Worm (Caenorhabditis elegans) whole organism, L1 larva: ENCODE results near the gene T21B4.3.

Experiments used
- C04F5.9 ChIP-seq: sonication (generic microtip); optimal IDR thresholded peaks from 2 replicates; lab custom pipeline; 2016; ENCODE audit warnings: missing genetic modification characterization, missing compliant biosample characterization
- C16A3.4 ChIP-seq: fragments of 150-350 bp; optimal IDR thresholded peaks from 2 replicates; lab custom pipeline; 2014; ENCODE audit warnings: missing biosample characterization, missing genetic modification characterization
- C34B4.2 ChIP-seq: sonication (generic microtip); optimal IDR thresholded peaks from 2 replicates; lab custom pipeline; 2017; ENCODE audit warnings: mild to moderate bottlenecking, missing genetic modification characterization, missing compliant biosample characterization
- aha-1 ChIP-seq: fragments of 150-350 bp; optimal IDR thresholded peaks from 2 replicates; lab custom pipeline; 2014; ENCODE audit warnings: missing biosample characterization, missing genetic modification characterization
- ama-1 ChIP-seq: fragments of 150-350 bp; optimal IDR thresholded peaks from 2 replicates; lab custom pipeline; 2014
- blmp-1 ChIP-seq: fragments of 150-350 bp; optimal IDR thresholded peaks from 2 replicates; lab custom pipeline; 2014; ENCODE audit warnings: missing biosample characterization, missing genetic modification characterization
- ceh-8 ChIP-seq: fragments of 200-800 bp; sonication (Bioruptor generic); optimal IDR thresholded peaks from 2 replicates; lab custom pipeline; 2018; ENCODE audit warnings: mild to moderate bottlenecking, missing genetic modification characterization, moderate library complexity, missing compliant biosample characterization
- ceh-90 ChIP-seq: sonication (generic microtip); optimal IDR thresholded peaks from 2 replicates; lab custom pipeline; 2016; ENCODE audit warnings: missing genetic modification characterization, missing compliant biosample characterization
- dsc-1 ChIP-seq: sonication (generic microtip); optimal IDR thresholded peaks from 2 replicates; lab custom pipeline; 2016; ENCODE audit warnings: mild to moderate bottlenecking, missing genetic modification characterization, missing compliant biosample characterization
- efl-1 ChIP-seq, 4 experiments: fragments of 150-350 bp; optimal IDR thresholded peaks in 3 of 4; peaks in 1 of 4; 1 replicate in 1 of 4; 2 replicates in 3 of 4; lab custom pipeline; 2014; ENCODE audit warnings: missing biosample characterization in 2 of 4, missing genetic modification characterization in 2 of 4, missing genetic modification reagents in 2 of 4
- egl-13 ChIP-seq: sonication (generic microtip); optimal IDR thresholded peaks from 2 replicates; lab custom pipeline; 2016; ENCODE audit warnings: missing genotype, missing genetic modification reagents, missing genetic modification characterization, missing compliant biosample characterization
- elt-2 ChIP-seq: sonication (generic microtip); optimal IDR thresholded peaks from 2 replicates; lab custom pipeline; 2016; ENCODE audit warnings: missing genetic modification characterization, mild to moderate bottlenecking, inconsistent platforms, missing compliant biosample characterization, missing genetic modification reagents
- elt-3 ChIP-seq, 6 experiments: fragments of 150-350 bp in 1 of 6; sonication (generic microtip); optimal IDR thresholded peaks; 2 replicates each; lab custom pipeline; 2017 to 2018; ENCODE audit warnings: missing biosample characterization in 6 of 6, missing genetic modification characterization in 6 of 6, inconsistent platforms in 1 of 6
- fkh-4 ChIP-seq: sonication (generic microtip); optimal IDR thresholded peaks from 2 replicates; lab custom pipeline; 2016; ENCODE audit warnings: missing compliant biosample characterization, missing genetic modification characterization, borderline replicate concordance
- hpl-2 ChIP-seq: fragments of 150-350 bp; optimal IDR thresholded peaks from 2 replicates; lab custom pipeline; 2014; ENCODE audit warnings: missing biosample characterization, missing genetic modification reagents, missing genetic modification characterization
- lin-14 ChIP-seq: fragments of 200-800 bp; sonication (Bioruptor generic); optimal IDR thresholded peaks from 2 replicates; lab custom pipeline; 2018; ENCODE audit warnings: mild to moderate bottlenecking, missing genetic modification characterization, moderate library complexity, missing compliant biosample characterization
- lin-35 ChIP-seq, 2 experiments: fragments of 150-350 bp; optimal IDR thresholded peaks; 2 replicates each; lab custom pipeline; 2014; ENCODE audit warnings: missing biosample characterization in 2 of 2, missing genetic modification characterization in 2 of 2, missing genetic modification reagents in 2 of 2
- nhr-12 ChIP-seq: sonication (generic microtip); optimal IDR thresholded peaks from 2 replicates; lab custom pipeline; 2017; ENCODE audit warnings: missing biosample characterization, missing genetic modification characterization
- nhr-19 ChIP-seq: fragments of 200-800 bp; sonication (Bioruptor generic); conservative IDR thresholded peaks from 2 replicates; pipeline ENCODE4 v1.3.6; 2022; ENCODE audit warnings: missing genetic modification characterization, missing compliant biosample characterization
- nhr-237 ChIP-seq: fragments of 150-350 bp; optimal IDR thresholded peaks from 2 replicates; lab custom pipeline; 2014; ENCODE audit warnings: missing biosample characterization, missing genetic modification characterization
- nhr-47 ChIP-seq: sonication (generic microtip); optimal IDR thresholded peaks from 2 replicates; lab custom pipeline; 2016; ENCODE audit warnings: mild to moderate bottlenecking, missing genetic modification characterization, moderate library complexity, missing compliant biosample characterization
- nhr-71 ChIP-seq: sonication (generic microtip); optimal IDR thresholded peaks from 2 replicates; lab custom pipeline; 2016; ENCODE audit warnings: mild to moderate bottlenecking, missing genetic modification characterization, moderate library complexity, missing compliant biosample characterization
- nhr-90 ChIP-seq: sonication (generic microtip); optimal IDR thresholded peaks from 2 replicates; lab custom pipeline; 2016; ENCODE audit warnings: mild to moderate bottlenecking, missing genetic modification characterization, missing compliant biosample characterization; ENCODE audit not compliant: poor library complexity
- pax-3 ChIP-seq: fragments of 200-800 bp; sonication (Bioruptor generic); optimal IDR thresholded peaks from 2 replicates; lab custom pipeline; 2018; ENCODE audit warnings: mild to moderate bottlenecking, missing genetic modification characterization, moderate library complexity, missing compliant biosample characterization
- rnt-1 ChIP-seq: sonication (generic microtip); optimal IDR thresholded peaks from 2 replicates; lab custom pipeline; 2016; ENCODE audit warnings: mild to moderate bottlenecking, missing genetic modification characterization, moderate library complexity, missing compliant biosample characterization
- skn-1 ChIP-seq: fragments of 150-350 bp; optimal IDR thresholded peaks from 2 replicates; lab custom pipeline; 2014; ENCODE audit warnings: missing biosample characterization, missing genetic modification characterization
- snu-23 ChIP-seq: sonication (generic microtip); optimal IDR thresholded peaks from 2 replicates; lab custom pipeline; 2016; ENCODE audit warnings: missing genetic modification characterization, missing compliant biosample characterization
- tlp-1 ChIP-seq: fragments of 150-350 bp; optimal IDR thresholded peaks from 2 replicates; lab custom pipeline; 2014; ENCODE audit warnings: missing biosample characterization, missing genetic modification characterization
- unc-130 ChIP-seq: fragments of 150-350 bp; optimal IDR thresholded peaks from 2 replicates; lab custom pipeline; 2017; ENCODE audit warnings: missing biosample characterization, missing genetic modification characterization, inconsistent platforms
- unc-86 ChIP-seq: sonication (generic microtip); optimal IDR thresholded peaks from 2 replicates; lab custom pipeline; 2016; ENCODE audit warnings: missing genetic modification characterization, missing compliant biosample characterization
- ztf-11 ChIP-seq, 2 experiments: sonication (generic microtip); optimal IDR thresholded peaks; 2 replicates each; lab custom pipeline; 2016 to 2017; ENCODE audit warnings: missing genetic modification characterization in 2 of 2, missing biosample characterization in 1 of 2, missing compliant biosample characterization in 1 of 2

The T21B4.3 gene

ce11 chrII:12496981-12497380 lies at the start of gene T21B4.3:
TSS of gene T21B4.3 (minus strand) at chrII:12497081.
- TF ChIP-seq aha-1 (tag; lab: Kevin White, UChicago) (no peak), egl-13 (no peak), elt-2 (tag; lab: Kevin White, UChicago) (no peak), unc-130 (tag; lab: Kevin White, UChicago) (no peak), nhr-237 (tag; lab: Kevin White, UChicago) (no peak), ztf-11 (tag; optimal IDR thresholded peaks at IDR 0.05; lab: Kevin White, UChicago) (no peak), skn-1 (tag; lab: Kevin White, UChicago) (no peak), lin-14 (GFP tag; lab: Kevin White, UChicago) (no peak), blmp-1 (tag; lab: Kevin White, UChicago) (no peak), unc-86 (tag; lab: Kevin White, UChicago) (no peak), ceh-90 (tag; lab: Kevin White, UChicago) (no peak), lin-35 (GFP tag; optimal IDR thresholded peaks at IDR 0.05; lab: Kevin White, UChicago) (no peak), ama-1 (lab: Kevin White, UChicago) (no peak), hpl-2 (GFP tag; lab: Kevin White, UChicago) (no peak), C04F5.9 (tag; lab: Kevin White, UChicago) (no peak), pax-3 (tag; lab: Kevin White, UChicago) (no peak)

DNA sequence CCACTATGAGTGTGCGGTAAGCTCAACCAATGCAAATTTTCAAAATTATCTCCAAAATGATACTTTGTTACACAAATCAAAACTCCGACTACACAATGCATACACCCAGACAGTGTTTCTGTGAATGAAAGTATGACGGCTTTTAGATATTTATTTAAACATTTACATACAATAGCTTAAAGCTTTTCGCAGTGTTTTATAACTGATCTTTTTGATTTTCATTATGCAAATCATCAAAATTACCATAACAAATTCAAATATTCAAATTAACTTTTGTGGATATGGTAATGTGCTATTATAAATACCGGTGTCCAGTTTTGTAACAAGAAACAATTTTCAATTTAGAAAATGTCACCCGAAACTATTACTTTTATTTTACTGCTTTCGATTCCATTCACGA lies 49.5 kb upstream of the T21B4.3 start, which contains the start of the genes F49C5.5 and F49C5.10:
Gene F49C5.5 (minus strand): TSS at position 101 of the 400 bp plus-strand sequence.
Gene F49C5.10 (plus strand): TSS at position 344 of the 400 bp plus-strand sequence.
- TF ChIP-seq skn-1 (tag; lab: Kevin White, UChicago) = no peak

- TF ChIP-seq ceh-8 (GFP tag; lab: Kevin White, UChicago) (no peak), C16A3.4 (tag; lab: Kevin White, UChicago) (no peak), dsc-1 (no peak)
Measured at ce11 chrII:12544533-12544932, 47.7 kb upstream of the T21B4.3 start, which contains the start of gene F49C5.9. TSS of gene F49C5.9 (minus strand) at chrII:12544633.

DNA sequence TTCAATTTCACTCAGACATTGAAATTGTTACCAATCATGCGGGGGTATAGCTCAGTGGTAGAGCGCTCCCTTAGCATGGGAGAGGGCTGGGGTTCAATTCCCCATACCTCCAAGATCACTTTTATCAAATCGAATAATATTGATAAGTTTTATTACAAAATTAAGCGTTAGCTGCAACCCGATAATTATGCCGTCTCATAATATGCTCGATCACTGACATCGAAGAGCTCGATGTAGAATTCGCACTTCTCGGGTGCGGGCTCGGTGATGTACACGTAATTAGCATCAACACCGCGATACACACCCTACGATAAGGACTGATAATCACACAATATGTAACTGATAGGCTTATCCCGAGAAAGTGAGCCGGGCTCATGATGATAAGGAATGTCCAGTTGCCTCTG lies 45.7 kb upstream of the T21B4.3 start:
- TF ChIP-seq nhr-12 = no peak
- TF ChIP-seq C04F5.9 (tag; lab: Kevin White, UChicago) = no peak
- peak; percentile 56 for TF ChIP-seq elt-2 (tag; lab: Kevin White, UChicago)
- no peak for TF ChIP-seq rnt-1 (tag; lab: Kevin White, UChicago)
- TF ChIP-seq elt-3 (tag; optimal IDR thresholded peaks at IDR 0.05; lab: Kevin White, UChicago) = no peak
- TF ChIP-seq fkh-4 (tag; lab: Kevin White, UChicago) = no peak
- no peak for TF ChIP-seq tlp-1
- TF ChIP-seq C34B4.2 = no peak
- no peak for TF ChIP-seq ama-1 (lab: Kevin White, UChicago)

- TF ChIP-seq nhr-19 (GFP tag; lab: Robert Waterston, UW) (0 out of 2 replicates have a peak, but pooled peaks have one; percentile 11), elt-2 (tag; lab: Kevin White, UChicago) (peak; percentile 24), lin-35 (GFP tag; optimal IDR thresholded peaks at IDR 0.05; lab: Kevin White, UChicago) (peak in 1 of 2 experiments; percentile 31), nhr-47 (tag; lab: Kevin White, UChicago) (peak; percentile 15), efl-1 (optimal IDR thresholded peaks at IDR 0.05; lab: Kevin White, UChicago) (peak in 1 of 2 experiments; percentile 2), efl-1 (GFP tag; optimal IDR thresholded peaks at IDR 0.05 in 1 of 2; lab: Kevin White, UChicago) (peak in 1 of 2 experiments; percentile 82), snu-23 (GFP tag; lab: Kevin White, UChicago) (peak; percentile 18), nhr-90 (peak; percentile 68), C16A3.4 (tag; lab: Kevin White, UChicago) (peak; percentile 7), nhr-71 (tag; lab: Kevin White, UChicago) (peak; percentile 31)
Measured at ce11 chrII:12541670-12542080, 44.8 kb upstream of the T21B4.3 start.
